Fruit fly (Drosophila melanogaster) whole organism, embryonic: ENCODE data around the gene CG33120.

Experiments
- Aef1 ChIP-seq: fragments of 200-800 bp; sonication (Bioruptor generic); IDR thresholded peaks from 3 replicates; pipeline ENCODE4 v1.3.6; 2022; ENCODE audit warnings: missing biosample characterization, missing genetic modification characterization
- Bgb ChIP-seq: fragments of 200-800 bp; sonication (Bioruptor generic); IDR thresholded peaks from 2 replicates; pipeline ENCODE4 v1.3.6; 2022; ENCODE audit warnings: missing biosample characterization, missing genetic modification characterization; ENCODE audit not compliant: partially characterized antibody
- BtbVII ChIP-seq: fragments of 200-800 bp; sonication (Bioruptor generic); optimal IDR thresholded peaks from 3 replicates; lab custom pipeline; 2017; ENCODE audit warnings: missing biosample characterization, mild to moderate bottlenecking, missing genetic modification characterization
- CG10274 ChIP-seq: fragments of 200-800 bp; sonication (Bioruptor generic); optimal IDR thresholded peaks from 3 replicates; lab custom pipeline; 2017; ENCODE audit warnings: missing biosample characterization, mild to moderate bottlenecking, missing genetic modification characterization
- CG11696 ChIP-seq: fragments of 200-800 bp; sonication (Bioruptor generic); IDR thresholded peaks from 2 replicates; pipeline ENCODE4 v1.3.6; 2022; ENCODE audit warnings: missing biosample characterization, missing genetic modification characterization
- CG12236 ChIP-seq: fragments of 200-800 bp; sonication (Bioruptor generic); optimal IDR thresholded peaks from 2 replicates; lab custom pipeline; 2016; ENCODE audit warnings: missing biosample characterization, missing genetic modification characterization
- CG12659 ChIP-seq: fragments of 200-800 bp; sonication (Bioruptor generic); optimal IDR thresholded peaks from 3 replicates; lab custom pipeline; 2017; ENCODE audit warnings: mild to moderate bottlenecking, missing biosample characterization, missing genetic modification reagents, missing genetic modification characterization
- CG12769 ChIP-seq: fragments of 200-800 bp; sonication (Bioruptor generic); optimal IDR thresholded peaks from 2 replicates; lab custom pipeline; 2019; ENCODE audit warnings: missing biosample characterization, mild to moderate bottlenecking, missing genetic modification characterization, moderate library complexity
- CG13894 ChIP-seq: fragments of 200-800 bp; sonication (Bioruptor generic); optimal IDR thresholded peaks from 3 replicates; lab custom pipeline; 2018; ENCODE audit warnings: missing biosample characterization, mild to moderate bottlenecking, missing genetic modification characterization, moderate library complexity
- CG15696 ChIP-seq: fragments of 200-800 bp; sonication (Bioruptor generic); optimal IDR thresholded peaks from 2 replicates; lab custom pipeline; 2019; ENCODE audit warnings: missing biosample characterization, mild to moderate bottlenecking, missing genetic modification characterization, moderate library complexity
- CG2129 ChIP-seq: fragments of 200-800 bp; sonication (Bioruptor generic); IDR thresholded peaks from 2 replicates; pipeline ENCODE4 v1.3.6; 2022; ENCODE audit warnings: missing biosample characterization, missing genetic modification characterization; ENCODE audit not compliant: partially characterized antibody
- CG32767 ChIP-seq: fragments of 200-800 bp; sonication (Bioruptor generic); IDR thresholded peaks from 2 replicates; pipeline ENCODE4 v1.3.6; 2022; ENCODE audit warnings: missing biosample characterization, missing genetic modification characterization
- CG4617 ChIP-seq: fragments of 200-800 bp; sonication (Bioruptor generic); optimal IDR thresholded peaks from 3 replicates; lab custom pipeline; 2016; ENCODE audit warnings: missing biosample characterization, missing genetic modification characterization, borderline replicate concordance
- CG5953 ChIP-seq: fragments of 200-800 bp; sonication (Bioruptor generic); IDR thresholded peaks from 2 replicates; pipeline ENCODE4 v1.3.6; 2022; ENCODE audit warnings: missing biosample characterization, missing genetic modification characterization
- CG6254 ChIP-seq: fragments of 200-800 bp; sonication (Bioruptor generic); optimal IDR thresholded peaks from 3 replicates; lab custom pipeline; 2017; ENCODE audit warnings: mild to moderate bottlenecking, missing biosample characterization, missing genetic modification reagents, missing genetic modification characterization
- CG6689 ChIP-seq: fragments of 200-800 bp; sonication (Bioruptor generic); IDR thresholded peaks from 2 replicates; pipeline ENCODE4 v1.3.6; 2022; ENCODE audit warnings: missing biosample characterization, missing genetic modification characterization
- CG7745 ChIP-seq: fragments of 200-800 bp; sonication (Bioruptor generic); optimal IDR thresholded peaks from 2 replicates; lab custom pipeline; 2018; ENCODE audit warnings: missing biosample characterization, mild to moderate bottlenecking, missing genetic modification characterization, moderate library complexity
- CG7786 ChIP-seq: fragments of 200-800 bp; sonication (Bioruptor generic); optimal IDR thresholded peaks from 2 replicates; lab custom pipeline; 2016; ENCODE audit warnings: missing biosample characterization, missing genetic modification characterization
- CG8281 ChIP-seq: fragments of 200-800 bp; sonication (Bioruptor generic); optimal IDR thresholded peaks from 2 replicates; lab custom pipeline; 2018; ENCODE audit warnings: missing biosample characterization, mild to moderate bottlenecking, missing genetic modification characterization, moderate library complexity
- CHES-1-like ChIP-seq: fragments of 200-800 bp; sonication (Bioruptor generic); optimal IDR thresholded peaks from 2 replicates; lab custom pipeline; 2016; ENCODE audit warnings: missing biosample characterization, missing genetic modification characterization
- D ChIP-seq, 2 experiments: fragments of 200-800 bp in 1 of 2; fragments of >200 bp in 1 of 2; sonication (Bioruptor generic) in 1 of 2; optimal IDR thresholded peaks; 2 replicates in 1 of 2; 3 replicates in 1 of 2; lab custom pipeline; 2017; ENCODE audit warnings: mild to moderate bottlenecking in 1 of 2, missing biosample characterization in 1 of 2, missing genetic modification characterization in 1 of 2, missing genetic modification reagents in 1 of 2
- E2f2 ChIP-seq: fragments of 200-800 bp; sonication (Bioruptor generic); IDR thresholded peaks from 2 replicates; pipeline ENCODE4 v1.3.6; 2022; ENCODE audit warnings: missing biosample characterization, missing genetic modification characterization
- Gsc ChIP-seq: fragments of 200-800 bp; sonication (Bioruptor generic); IDR thresholded peaks from 2 replicates; pipeline ENCODE4 v1.3.6; 2022; ENCODE audit warnings: missing biosample characterization, missing genetic modification characterization
- HLH4C ChIP-seq: fragments of 200-800 bp; sonication (Bioruptor generic); IDR thresholded peaks from 3 replicates; pipeline ENCODE4 v1.3.6; 2022; ENCODE audit warnings: missing biosample characterization, missing genetic modification characterization; ENCODE audit not compliant: partially characterized antibody
- HLHmδ ChIP-seq: fragments of 200-800 bp; sonication (Bioruptor generic); optimal IDR thresholded peaks from 2 replicates; lab custom pipeline; 2018; ENCODE audit warnings: missing biosample characterization, mild to moderate bottlenecking, missing genetic modification characterization, moderate library complexity
- Hmx ChIP-seq: fragments of 200-800 bp; sonication (Bioruptor generic); optimal IDR thresholded peaks from 2 replicates; lab custom pipeline; 2016; ENCODE audit warnings: missing biosample characterization, missing genetic modification characterization
- Hr39 ChIP-seq: fragments of >200 bp; optimal IDR thresholded peaks from 2 replicates; lab custom pipeline; 2017
- Mes4 ChIP-seq: fragments of 200-800 bp; sonication (Bioruptor generic); optimal IDR thresholded peaks from 2 replicates; lab custom pipeline; 2016; ENCODE audit warnings: missing biosample characterization, missing genetic modification characterization
- Nf-YA ChIP-seq: fragments of 200-800 bp; sonication (Bioruptor generic); IDR thresholded peaks from 2 replicates; pipeline ENCODE4 v1.3.6; 2022; ENCODE audit warnings: missing biosample characterization, missing genetic modification characterization
- Pdp1 ChIP-seq, 2 experiments: fragments of 200-800 bp; sonication (Bioruptor generic); optimal IDR thresholded peaks; 3 replicates each; lab custom pipeline; 2016; ENCODE audit warnings: missing biosample characterization in 2 of 2, missing genetic modification characterization in 2 of 2, mild to moderate bottlenecking in 1 of 2, moderate library complexity in 1 of 2
- TFAM ChIP-seq: fragments of 200-800 bp; sonication (Bioruptor generic); optimal IDR thresholded peaks from 2 replicates; lab custom pipeline; 2017; ENCODE audit warnings: missing biosample characterization, missing genetic modification characterization, inconsistent platforms
- chm ChIP-seq: fragments of 200-800 bp; sonication (Bioruptor generic); IDR thresholded peaks from 2 replicates; pipeline ENCODE4 v1.3.6; 2022; ENCODE audit warnings: missing biosample characterization, missing genetic modification characterization
- eve ChIP-seq, 2 experiments: fragments of >200 bp; optimal IDR thresholded peaks; 2 replicates each; lab custom pipeline; 2017; ENCODE audit warnings: missing biosample characterization in 2 of 2, missing genetic modification characterization in 2 of 2
- gcm2 ChIP-seq: fragments of 200-800 bp; sonication (Bioruptor generic); optimal IDR thresholded peaks from 2 replicates; lab custom pipeline; 2016; ENCODE audit warnings: missing biosample characterization, missing genetic modification characterization
- grau ChIP-seq: fragments of 200-800 bp; optimal IDR thresholded peaks from 3 replicates; lab custom pipeline; 2019; ENCODE audit warnings: missing biosample characterization, mild to moderate bottlenecking, missing genetic modification characterization, moderate library complexity
- insv ChIP-seq, 2 experiments: fragments of 200-800 bp; sonication (Bioruptor generic); optimal IDR thresholded peaks; 3 replicates each; lab custom pipeline; 2016 to 2018; ENCODE audit warnings: missing biosample characterization in 2 of 2, missing genetic modification characterization in 2 of 2
- inv ChIP-seq: fragments of 200-800 bp; sonication (Bioruptor generic); IDR thresholded peaks from 2 replicates; pipeline ENCODE4 v1.3.6; 2022; ENCODE audit warnings: missing biosample characterization, missing genetic modification characterization; ENCODE audit not compliant: partially characterized antibody
- lola ChIP-seq, 3 experiments: fragments of >200 bp in 2 of 3; fragments of 200-800 bp in 1 of 3; sonication (Bioruptor generic) in 1 of 3; optimal IDR thresholded peaks; 2 replicates each; lab custom pipeline; 2017 to 2019; ENCODE audit warnings: missing biosample characterization in 3 of 3, missing genetic modification characterization in 3 of 3, mild to moderate bottlenecking in 1 of 3, moderate library complexity in 1 of 3
- maf-S ChIP-seq: fragments of 200-800 bp; sonication (Bioruptor generic); optimal IDR thresholded peaks from 2 replicates; lab custom pipeline; 2016; ENCODE audit warnings: missing biosample characterization, missing genetic modification characterization
- oc ChIP-seq: fragments of 200-800 bp; sonication (Bioruptor generic); optimal IDR thresholded peaks from 2 replicates; lab custom pipeline; 2018; ENCODE audit warnings: missing biosample characterization, mild to moderate bottlenecking, missing genetic modification characterization, moderate library complexity
- sc ChIP-seq, 3 experiments: fragments of >200 bp in 2 of 3; fragments of 200-800 bp in 1 of 3; sonication (Bioruptor generic) in 1 of 3; optimal IDR thresholded peaks; 2 replicates in 2 of 3; 3 replicates in 1 of 3; lab custom pipeline; 2017; ENCODE audit warnings: mild to moderate bottlenecking in 1 of 3, missing biosample characterization in 1 of 3, missing genetic modification characterization in 1 of 3, missing genetic modification reagents in 1 of 3
- sens-2 ChIP-seq: fragments of 200-800 bp; sonication (Bioruptor generic); IDR thresholded peaks from 2 replicates; pipeline ENCODE4 v1.3.6; 2022; ENCODE audit warnings: missing biosample characterization, missing genetic modification characterization
- stc ChIP-seq: fragments of 200-800 bp; sonication (Bioruptor generic); IDR thresholded peaks from 2 replicates; pipeline ENCODE4 v1.3.6; 2022; ENCODE audit warnings: missing biosample characterization, missing genetic modification characterization
- sug ChIP-seq: fragments of 200-800 bp; optimal IDR thresholded peaks from 2 replicates; lab custom pipeline; 2019; ENCODE audit warnings: missing biosample characterization, mild to moderate bottlenecking, missing genetic modification characterization, moderate library complexity
- tna ChIP-seq: fragments of 200-800 bp; sonication (Bioruptor generic); IDR thresholded peaks from 2 replicates; pipeline ENCODE4 v1.3.6; 2022; ENCODE audit warnings: missing biosample characterization, missing genetic modification characterization; ENCODE audit not compliant: partially characterized antibody
- tup ChIP-seq: fragments of 200-800 bp; sonication (Bioruptor generic); optimal IDR thresholded peaks from 2 replicates; lab custom pipeline; 2016; ENCODE audit warnings: missing biosample characterization, mild to moderate bottlenecking, missing genetic modification characterization, moderate library complexity
- twi ChIP-seq: fragments of 200-800 bp; optimal IDR thresholded peaks from 2 replicates; lab custom pipeline; 2019; ENCODE audit warnings: missing biosample characterization, mild to moderate bottlenecking, missing genetic modification characterization, moderate library complexity
- tx ChIP-seq: fragments of 200-800 bp; sonication (Bioruptor generic); optimal IDR thresholded peaks from 2 replicates; lab custom pipeline; 2016; ENCODE audit warnings: missing biosample characterization, missing genetic modification characterization

The CG33120 gene

dm6 chr2L:18881014-18881660 lies 36.8 kb upstream of the CG33120 start, which contains the start of gene tup (continued):
- TF ChIP-seq CHES-1-like (no peak), tna (no peak), Aef1 (GFP tag; lab: Robert Waterston, UW) (no peak), CG12769 (tag; lab: Kevin White, UChicago) (peak; percentile 76), lola (GFP tag; optimal IDR thresholded peaks at IDR 0.05; lab: Kevin White, UChicago) (no peak), grau (tag; lab: Kevin White, UChicago) (peak; percentile 1), Gsc (GFP tag; lab: Robert Waterston, UW) (no peak), CG11696 (GFP tag; lab: Robert Waterston, UW) (no peak), insv (GFP tag; optimal IDR thresholded peaks at IDR 0.05; lab: Kevin White, UChicago) (peak in 1 of 2 experiments; percentile 50), CG15696 (tag; lab: Kevin White, UChicago) (no peak), tup (GFP tag; lab: Kevin White, UChicago) (no peak), oc (tag; lab: Kevin White, UChicago) (peak; percentile 29), CG5953 (GFP tag; lab: Robert Waterston, UW) (0 out of 2 replicates have a peak, but pooled peaks have one; percentile 8), CG8281 (tag; lab: Kevin White, UChicago) (peak; percentile 8), CG10274 (GFP tag; lab: Kevin White, UChicago) (no peak), HLH4C (GFP tag; lab: Robert Waterston, UW) (peak; percentile 49; the same call in 2 of the 3 replicates), CG6254 (GFP tag; lab: Kevin White, UChicago) (peak; percentile 12), HLHmδ (GFP tag; lab: Kevin White, UChicago) (peak; percentile 41), sens-2 (no peak), Hr39 (lab: Kevin White, UChicago) (no peak), Hmx (GFP tag; lab: Kevin White, UChicago) (no peak), maf-S (GFP tag; lab: Kevin White, UChicago) (no peak), TFAM (GFP tag; lab: Kevin White, UChicago) (no peak), eve (GFP tag; optimal IDR thresholded peaks at IDR 0.05; lab: Kevin White, UChicago) (no peak), tx (no peak), CG6689 (peak; percentile 25; the same call in 1 of the 2 replicates), Mes4 (GFP tag; lab: Kevin White, UChicago) (no peak), CG12236 (GFP tag; lab: Kevin White, UChicago) (no peak), CG12659 (GFP tag; lab: Kevin White, UChicago) (no peak), D (optimal IDR thresholded peaks at IDR 0.05; lab: Kevin White, UChicago) (no peak), D (GFP tag; optimal IDR thresholded peaks at IDR 0.05; lab: Kevin White, UChicago) (no peak), BtbVII (GFP tag; lab: Kevin White, UChicago) (no peak), inv (GFP tag; lab: Robert Waterston, UW) (no peak), Pdp1 (GFP tag; optimal IDR thresholded peaks at IDR 0.05; lab: Kevin White, UChicago) (peak in 1 of 2 experiments; percentile 24), twi (tag; lab: Kevin White, UChicago) (peak; percentile 71), E2f2 (GFP tag; lab: Robert Waterston, UW) (0 out of 2 replicates have a peak, but pooled peaks have one; percentile 12), CG2129 (GFP tag; lab: Robert Waterston, UW) (no peak), stc (GFP tag; lab: Robert Waterston, UW) (no peak), Nf-YA (GFP tag; lab: Robert Waterston, UW) (no peak; the same call in 1 of the 2 replicates), CG4617 (GFP tag; lab: Kevin White, UChicago) (no peak), CG13894 (peak; percentile 31), CG7786 (GFP tag; lab: Kevin White, UChicago) (no peak), CG7745 (peak; percentile 49), sc (optimal IDR thresholded peaks at IDR 0.05; lab: Kevin White, UChicago) (no peak), sc (GFP tag; optimal IDR thresholded peaks at IDR 0.05; lab: Kevin White, UChicago) (peak; percentile 3), Bgb (GFP tag; lab: Robert Waterston, UW) (peak; percentile 24; the same call in 1 of the 2 replicates), CG32767 (GFP tag; lab: Robert Waterston, UW) (peak; percentile 72), gcm2 (GFP tag; lab: Kevin White, UChicago) (peak; percentile 25), chm (GFP tag; lab: Robert Waterston, UW) (peak; percentile 50), sug (tag; lab: Kevin White, UChicago) (no peak)
